Fruit fly (Drosophila melanogaster): ENCODE results near the gene CG8188.

dm6 chrX:17741864-17742297 lies 39.1 kb upstream of the CG8188 start:
- TF ChIP-seq CG8478 (optimal IDR thresholded peaks at IDR 0.05): no peak
- no peak for TF ChIP-seq EcR (GFP tag; optimal IDR thresholded peaks at IDR 0.05)
- TF ChIP-seq psq (optimal IDR thresholded peaks at IDR 0.05): no peak
- TF ChIP-seq usp (GFP tag; optimal IDR thresholded peaks at IDR 0.05): no peak
- TF ChIP-seq pan (optimal IDR thresholded peaks at IDR 0.05): no peak
